Worm (Caenorhabditis elegans) whole organism, L3 larva: ENCODE data around the gene srh-92.

Experiments used
- R02D3.7 ChIP-seq: fragments of 150-350 bp; optimal IDR thresholded peaks from 2 replicates; lab custom pipeline; 2014; ENCODE audit warnings: missing biosample characterization, missing genetic modification characterization
- lin-39 ChIP-seq: fragments of 150-350 bp; optimal IDR thresholded peaks from 2 replicates; lab custom pipeline; 2018; ENCODE audit warnings: missing biosample characterization, missing genetic modification reagents, missing genetic modification characterization
- mdl-1 ChIP-seq: fragments of 150-350 bp; optimal IDR thresholded peaks from 2 replicates; lab custom pipeline; 2014; ENCODE audit warnings: missing biosample characterization, missing genetic modification characterization
- snpc-4 ChIP-seq: fragments of 150-350 bp; optimal IDR thresholded peaks from 2 replicates; lab custom pipeline; 2014; ENCODE audit warnings: missing biosample characterization, missing genetic modification characterization

DNA sequence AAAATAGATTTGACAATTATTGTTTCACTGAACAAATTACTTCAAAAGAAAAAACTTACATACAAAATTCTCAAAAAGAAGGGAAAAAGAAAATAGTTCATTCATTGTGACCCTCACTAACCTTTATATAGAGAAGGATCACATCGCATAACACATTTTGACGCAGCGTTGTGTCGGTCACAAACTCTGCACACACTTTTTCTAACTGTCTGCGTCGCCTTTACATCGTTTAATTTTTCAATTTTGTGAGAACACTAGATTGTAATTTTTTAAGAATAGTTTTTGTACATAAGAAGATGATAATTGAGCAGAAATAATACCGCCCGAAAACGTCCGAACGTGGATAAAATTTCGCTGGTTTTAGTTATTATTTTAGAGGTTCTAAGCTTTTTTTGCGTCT, 20.2 kb upstream of the srh-92 start, which contains the start of gene C18B10.6:
- TF ChIP-seq R02D3.7 (no peak), mdl-1 (tag; lab: Kevin White, UChicago) (no peak), lin-39 (no peak), snpc-4 (no peak)
